Worm (Caenorhabditis elegans) whole organism, L3 larva: ENCODE data around the gene rnf-121.

Source experiments
- ceh-16 ChIP-seq: sonication (generic microtip); optimal IDR thresholded peaks from 2 replicates; lab custom pipeline; 2017; ENCODE audit warnings: missing biosample characterization, missing genetic modification characterization
- ceh-28 ChIP-seq: fragments of 150-350 bp; optimal IDR thresholded peaks from 2 replicates; lab custom pipeline; 2014; ENCODE audit warnings: missing biosample characterization, missing genetic modification reagents, missing genetic modification characterization
- daf-12 ChIP-seq: fragments of 150-350 bp; optimal IDR thresholded peaks from 2 replicates; lab custom pipeline; 2014; ENCODE audit warnings: missing biosample characterization, missing genetic modification reagents, missing genetic modification characterization
- eor-1 ChIP-seq, 2 experiments: fragments of 150-350 bp; optimal IDR thresholded peaks; 2 replicates each; lab custom pipeline; 2014 to 2018; ENCODE audit warnings: missing biosample characterization in 2 of 2, missing genetic modification characterization in 2 of 2
- mdl-1 ChIP-seq: fragments of 150-350 bp; optimal IDR thresholded peaks from 2 replicates; lab custom pipeline; 2014; ENCODE audit warnings: missing biosample characterization, missing genetic modification characterization
- pqm-1 ChIP-seq: fragments of 150-350 bp; optimal IDR thresholded peaks from 2 replicates; lab custom pipeline; 2017; ENCODE audit warnings: missing biosample characterization, missing genetic modification characterization, inconsistent platforms

ce11 chrIII:4166745-4167144 lies 4.0 kb downstream of the rnf-121 start, which contains the start of gene rnf-5:
- TF ChIP-seq pqm-1, result no peak
- no peak for TF ChIP-seq ceh-16
- TF ChIP-seq daf-12, result no peak
- TF ChIP-seq mdl-1 (tag; lab: Kevin White, UChicago), result no peak
- no peak for TF ChIP-seq ceh-28 (tag; lab: Kevin White, UChicago)
- TF ChIP-seq eor-1 (tag; optimal IDR thresholded peaks at IDR 0.05; lab: Kevin White, UChicago), result no peak
